Worm (Caenorhabditis elegans) whole organism, midembryonic: Measurements from ENCODE around the gene chil-2.

Experiments used
- cog-1 ChIP-seq: sonication (generic microtip); optimal IDR thresholded peaks from 2 replicates; lab custom pipeline; 2016; ENCODE audit warnings: missing genetic modification characterization, missing compliant biosample characterization
- med-1 ChIP-seq: sonication (generic microtip); optimal IDR thresholded peaks from 2 replicates; lab custom pipeline; 2017; ENCODE audit warnings: missing genetic modification characterization, mild to moderate bottlenecking, missing compliant biosample characterization, antibody characterized with exemption, missing genetic modification reagents; ENCODE audit not compliant: insufficient read depth
- ztf-29 ChIP-seq: fragments of 200-800 bp; sonication (Bioruptor generic); IDR thresholded peaks from 2 replicates; pipeline ENCODE4 v1.3.6; 2022; ENCODE audit warnings: missing genetic modification reagents, missing genetic modification characterization, missing compliant biosample characterization

ce11 chrII:9900276-9900675 lies 25.9 kb upstream of the chil-2 start, which contains the start of gene unc-4:
- TF ChIP-seq ztf-29 (no peak), med-1 (GFP tag; lab: Kevin White, UChicago) (no peak), cog-1 (tag; lab: Kevin White, UChicago) (no peak)
